Fruit fly (Drosophila melanogaster): Measurements from ENCODE around the gene Gbeta5.

The Gbeta5 gene

DNA sequence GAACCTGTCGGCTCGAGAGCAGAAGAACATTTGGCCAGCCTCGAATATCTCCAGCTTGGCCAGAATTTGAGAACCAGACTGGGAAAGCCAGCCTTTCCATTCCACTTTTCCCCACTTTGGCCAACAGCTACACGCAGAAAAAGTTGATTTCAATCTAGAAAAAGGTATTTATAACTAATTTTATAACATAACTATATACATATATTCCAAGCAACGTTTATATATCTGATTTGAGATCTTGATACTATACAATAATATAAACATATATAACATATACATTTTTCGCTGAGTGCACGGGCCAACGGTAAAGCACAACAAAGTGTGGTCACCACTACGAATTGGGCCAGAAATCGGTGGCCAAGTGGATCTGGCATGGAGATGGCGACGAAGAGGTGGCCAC, 11.4 kb upstream of the Gbeta5 start (continued):
- TF ChIP-seq eg (GFP tag; IDR thresholded peaks at IDR 0.05), result peak; percentile 68; the same call in 2 of the 3 replicates
- TF ChIP-seq CG31627 (GFP tag; optimal IDR thresholded peaks at IDR 0.05), result no peak
- TF ChIP-seq Eip75B (GFP tag; optimal IDR thresholded peaks at IDR 0.05), result no peak
- no peak for TF ChIP-seq Ets21C (GFP tag; optimal IDR thresholded peaks at IDR 0.05)
- TF ChIP-seq Smox (GFP tag; optimal IDR thresholded peaks at IDR 0.05), result no peak
- no peak for TF ChIP-seq CG10669 (GFP tag; optimal IDR thresholded peaks at IDR 0.05)
- TF ChIP-seq CG4318 (GFP tag; optimal IDR thresholded peaks at IDR 0.05), result peak; percentile 39
- TF ChIP-seq CG1621 (tag; optimal IDR thresholded peaks at IDR 0.05), result no peak
- no peak for TF ChIP-seq fkh (GFP tag; optimal IDR thresholded peaks at IDR 0.05)
- no peak for TF ChIP-seq CG8319 (GFP tag; optimal IDR thresholded peaks at IDR 0.05)
- no peak for TF ChIP-seq cyc (GFP tag; optimal IDR thresholded peaks at IDR 0.05)
- TF ChIP-seq CG8632 (GFP tag; optimal IDR thresholded peaks at IDR 0.05), result no peak
- no peak for TF ChIP-seq ss (GFP tag; optimal IDR thresholded peaks at IDR 0.05)
- TF ChIP-seq topi (GFP tag; optimal IDR thresholded peaks at IDR 0.05), result no peak
- no peak for TF ChIP-seq esn (GFP tag; optimal IDR thresholded peaks at IDR 0.05)
- TF ChIP-seq CG11762 (GFP tag; optimal IDR thresholded peaks at IDR 0.05; ENCODE audit: insufficient read depth), result no peak
- TF ChIP-seq CG8119 (GFP tag; IDR thresholded peaks at IDR 0.05), result peak; percentile 63; the same call in 2 of the 3 replicates
- TF ChIP-seq Ets96B (tag; optimal IDR thresholded peaks at IDR 0.05), result no peak
- no peak for TF ChIP-seq CG34406 (GFP tag; optimal IDR thresholded peaks at IDR 0.05)
- no peak for TF ChIP-seq CG6792 (GFP tag; optimal IDR thresholded peaks at IDR 0.05)
- no peak for TF ChIP-seq Eip93F (GFP tag; optimal IDR thresholded peaks at IDR 0.05)
- peak; percentile 12 for TF ChIP-seq Hr4 (GFP tag; optimal IDR thresholded peaks at IDR 0.05)
- TF ChIP-seq svp (GFP tag), result peak; percentile 2
- TF ChIP-seq Eip78C (GFP tag), result peak; percentile 73
- peak; percentile 23 for TF ChIP-seq achi (GFP tag; optimal IDR thresholded peaks at IDR 0.05)
- no peak for TF ChIP-seq Met (GFP tag; optimal IDR thresholded peaks at IDR 0.05)
- peak in 1 of 2 experiments; percentile 2 for TF ChIP-seq salr (GFP tag; optimal IDR thresholded peaks at IDR 0.05)
- TF ChIP-seq net (GFP tag; optimal IDR thresholded peaks at IDR 0.05), result no peak

DNA sequence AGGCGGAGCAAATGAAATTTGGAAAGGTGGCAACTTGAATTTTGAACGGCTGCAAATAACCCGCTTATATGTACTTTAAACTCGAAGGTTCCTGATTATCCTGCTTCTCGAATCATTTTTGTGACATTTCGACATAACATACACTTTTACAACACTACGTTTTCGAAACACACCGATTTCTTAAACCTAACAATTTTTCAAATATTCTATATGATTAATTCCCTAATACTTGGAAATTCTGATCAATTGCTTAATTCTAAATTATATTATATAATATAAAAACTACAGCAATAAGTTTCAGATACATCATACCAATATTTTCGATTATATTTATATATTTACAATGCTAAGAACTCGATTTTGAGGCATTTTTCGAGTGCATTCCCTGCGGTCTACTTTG, 10.6 kb upstream of the Gbeta5 start, which contains the start of gene CG10761:
Gene CG10761, minus strand, starts transcription at position 101 of the 400 bp plus-strand sequence.
- TF ChIP-seq CG32006 (GFP tag; optimal IDR thresholded peaks at IDR 0.05) (no peak), net (GFP tag; optimal IDR thresholded peaks at IDR 0.05) (no peak), CG8632 (GFP tag; optimal IDR thresholded peaks at IDR 0.05) (no peak), CG11294 (GFP tag; IDR thresholded peaks at IDR 0.05) (no peak), acj6 (GFP tag; optimal IDR thresholded peaks at IDR 0.05) (no peak), fd59A (GFP tag; optimal IDR thresholded peaks at IDR 0.05) (no peak), Smox (GFP tag; optimal IDR thresholded peaks at IDR 0.05) (no peak), eg (GFP tag; IDR thresholded peaks at IDR 0.05) (no peak), achi (GFP tag; optimal IDR thresholded peaks at IDR 0.05) (no peak), CG11902 (GFP tag; optimal IDR thresholded peaks at IDR 0.05) (no peak), Hr38 (GFP tag; optimal IDR thresholded peaks at IDR 0.05) (no peak), CG6276 (GFP tag; optimal IDR thresholded peaks at IDR 0.05) (no peak)

DNA sequence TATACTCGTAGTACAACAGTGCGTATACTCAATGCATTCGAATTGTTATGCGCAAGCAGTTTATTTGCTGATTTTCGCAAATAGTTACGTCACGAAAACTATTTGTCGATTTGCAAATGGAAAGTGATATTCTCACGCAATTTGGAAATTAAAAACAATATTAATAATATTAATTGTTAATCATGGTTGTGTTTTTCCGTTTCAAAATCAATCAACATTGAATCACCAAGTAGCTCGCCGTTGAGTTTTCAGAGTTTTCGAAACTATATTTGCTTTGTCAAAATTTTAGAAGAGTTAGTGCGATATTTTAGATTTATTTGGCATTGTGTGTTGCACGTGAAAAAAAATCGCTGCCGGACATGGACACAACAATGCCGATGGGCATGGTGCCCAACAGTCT, 7.7 kb upstream of the Gbeta5 start, which contains the start of gene CG15337:
Gene CG15337, plus strand, starts transcription at position 301 of the 400 bp plus-strand sequence.
- TF ChIP-seq Sox15 (GFP tag; optimal IDR thresholded peaks at IDR 0.05), result no peak
- TF ChIP-seq salr (GFP tag; optimal IDR thresholded peaks at IDR 0.05), result no peak
- TF ChIP-seq Sox102F (GFP tag; optimal IDR thresholded peaks at IDR 0.05), result no peak
- no peak for TF ChIP-seq cyc (GFP tag; optimal IDR thresholded peaks at IDR 0.05)
- TF ChIP-seq CG6276 (GFP tag; optimal IDR thresholded peaks at IDR 0.05), result no peak
- no peak for TF ChIP-seq CG31627 (GFP tag; optimal IDR thresholded peaks at IDR 0.05)
- no peak for TF ChIP-seq CG4318 (GFP tag; optimal IDR thresholded peaks at IDR 0.05)
- no peak for TF ChIP-seq spab (GFP tag; optimal IDR thresholded peaks at IDR 0.05)
- TF ChIP-seq Met (GFP tag; optimal IDR thresholded peaks at IDR 0.05), result no peak
- no peak for TF ChIP-seq net (GFP tag; optimal IDR thresholded peaks at IDR 0.05)
- no peak for TF ChIP-seq fd85E (GFP tag; optimal IDR thresholded peaks at IDR 0.05)
- no peak for TF ChIP-seq fd59A (GFP tag; optimal IDR thresholded peaks at IDR 0.05)
- no peak for TF ChIP-seq Gug (GFP tag; IDR thresholded peaks at IDR 0.05)
- no peak for TF ChIP-seq Hr39 (GFP tag; optimal IDR thresholded peaks at IDR 0.05)
- no peak for TF ChIP-seq vri (GFP tag; optimal IDR thresholded peaks at IDR 0.05)
- TF ChIP-seq CG11294 (GFP tag; IDR thresholded peaks at IDR 0.05), result no peak
- TF ChIP-seq CG6808 (GFP tag; optimal IDR thresholded peaks at IDR 0.05), result no peak
- no peak for TF ChIP-seq CG8632 (GFP tag; optimal IDR thresholded peaks at IDR 0.05)
- TF ChIP-seq CG34406 (GFP tag; optimal IDR thresholded peaks at IDR 0.05), result no peak
- no peak for TF ChIP-seq CG15336 (GFP tag; IDR thresholded peaks at IDR 0.05)
